Worm (Caenorhabditis elegans): ENCODE results near the gene dot-1.3.

dot-1.3 gene

ce11 chrX:12298324-12298723, 4.3 kb downstream of the dot-1.3 start, which contains the start of gene W06D11.3:
TSS of gene W06D11.3 (plus strand) at chrX:12298683.
- no peak for TF ChIP-seq nhr-11 (tag; optimal IDR thresholded peaks at IDR 0.05)
- no peak for TF ChIP-seq nfya-1 (tag; optimal IDR thresholded peaks at IDR 0.05)
- no peak for TF ChIP-seq madf-2 (tag; optimal IDR thresholded peaks at IDR 0.05)
- TF ChIP-seq rnt-1 (tag; optimal IDR thresholded peaks at IDR 0.05): no peak

- TF ChIP-seq rnt-1 (tag; optimal IDR thresholded peaks at IDR 0.05) (no peak), C08G9.2 (tag; optimal IDR thresholded peaks at IDR 0.05) (no peak), K09A11.1 (tag; optimal IDR thresholded peaks at IDR 0.05; ENCODE audit: insufficient read depth) (no peak), ahr-1 (tag; optimal IDR thresholded peaks at IDR 0.05) (no peak), nfya-1 (tag; optimal IDR thresholded peaks at IDR 0.05) (no peak), ceh-6 (GFP tag; optimal IDR thresholded peaks at IDR 0.05) (no peak), odd-2 (tag; optimal IDR thresholded peaks at IDR 0.05) (no peak), sox-2 (GFP tag; IDR thresholded peaks at IDR 0.05) (no peak), ceh-9 (tag; optimal IDR thresholded peaks at IDR 0.05) (no peak)
Observed at ce11 chrX:12296392-12296791, 6.3 kb downstream of the dot-1.3 start, which contains the start of gene W06D11.2. TSS of gene W06D11.2 (minus strand) at chrX:12296730.

ce11 chrX:12294263-12294662, 8.4 kb downstream of the dot-1.3 start, which contains the start of gene W06D11.1:
TSS of gene W06D11.1 (plus strand) at chrX:12294563.
- TF ChIP-seq dmd-4 (tag; optimal IDR thresholded peaks at IDR 0.05; ENCODE audit: borderline replicate concordance) (no peak), ceh-19 (GFP tag; optimal IDR thresholded peaks at IDR 0.05) (no peak), lim-6 (tag; optimal IDR thresholded peaks at IDR 0.05) (no peak), unc-55 (GFP tag; optimal IDR thresholded peaks at IDR 0.05) (no peak), gmeb-2 (tag; optimal IDR thresholded peaks at IDR 0.05) (no peak), dve-1 (tag; optimal IDR thresholded peaks at IDR 0.05) (no peak), elt-2 (tag; optimal IDR thresholded peaks at IDR 0.05) (no peak), nhr-11 (tag; optimal IDR thresholded peaks at IDR 0.05) (no peak), ceh-30 (tag; optimal IDR thresholded peaks at IDR 0.05) (no peak), pha-4 (tag; optimal IDR thresholded peaks at IDR 0.05) (no peak), ref-2 (tag; optimal IDR thresholded peaks at IDR 0.05) (no peak), ceh-45 (GFP tag; IDR thresholded peaks at IDR 0.05) (no peak), tbx-7 (tag; optimal IDR thresholded peaks at IDR 0.05) (no peak)

ce11 chrX:12290539-12290938, 12.1 kb downstream of the dot-1.3 start, which contains the start of gene C04B4.4:
TSS of gene C04B4.4 (plus strand) at chrX:12290839.
- no peak for TF ChIP-seq hlh-6 (tag; optimal IDR thresholded peaks at IDR 0.05)
- TF ChIP-seq syd-9 (tag; optimal IDR thresholded peaks at IDR 0.05): no peak
- TF ChIP-seq ceh-34 (tag; optimal IDR thresholded peaks at IDR 0.05): no peak
- no peak for TF ChIP-seq zip-5 (tag; optimal IDR thresholded peaks at IDR 0.05)
- no peak for TF ChIP-seq hlh-13 (GFP tag; optimal IDR thresholded peaks at IDR 0.05)
- no peak for TF ChIP-seq ztf-16 (tag; optimal IDR thresholded peaks at IDR 0.05)
- no peak for TF ChIP-seq nfya-1 (tag; optimal IDR thresholded peaks at IDR 0.05)
- TF ChIP-seq lim-6 (tag; optimal IDR thresholded peaks at IDR 0.05): no peak
- no peak for TF ChIP-seq fax-1 (tag; optimal IDR thresholded peaks at IDR 0.05)
- no peak for TF ChIP-seq fkh-6 (tag; optimal IDR thresholded peaks at IDR 0.05)
- no peak for TF ChIP-seq unc-55 (GFP tag; optimal IDR thresholded peaks at IDR 0.05)
- TF ChIP-seq ceh-48 (tag; optimal IDR thresholded peaks at IDR 0.05): no peak
- TF ChIP-seq gmeb-2 (tag; optimal IDR thresholded peaks at IDR 0.05): no peak
- no peak for TF ChIP-seq pqm-1 (tag; optimal IDR thresholded peaks at IDR 0.05)
- TF ChIP-seq Y22D7AL.16 (tag; optimal IDR thresholded peaks at IDR 0.05): no peak
- TF ChIP-seq sdc-2 (tag; optimal IDR thresholded peaks at IDR 0.05): no peak
- no peak for TF ChIP-seq fkh-10 (GFP tag; optimal IDR thresholded peaks at IDR 0.05)
- no peak for TF ChIP-seq unc-3 (GFP tag; conservative IDR thresholded peaks at IDR 0.05)
- TF ChIP-seq unc-3 (tag; optimal IDR thresholded peaks at IDR 0.05): no peak
- TF ChIP-seq ama-1 (optimal IDR thresholded peaks at IDR 0.05): no peak
- no peak for TF ChIP-seq eyg-1 (tag; optimal IDR thresholded peaks at IDR 0.05)
